Worm (Caenorhabditis elegans) whole organism, L4 larva: ENCODE measurements around the gene best-6.

Source experiments
- D1046.2 ChIP-seq: fragments of 200-800 bp; sonication (Bioruptor generic); IDR thresholded peaks from 2 replicates; pipeline ENCODE4 v1.3.6; 2022; ENCODE audit warnings: missing genetic modification characterization, missing compliant biosample characterization
- R02D3.7 ChIP-seq: fragments of 150-350 bp; sonication (generic microtip); optimal IDR thresholded peaks from 3 replicates; lab custom pipeline; 2014; ENCODE audit warnings: missing biosample characterization, missing genetic modification characterization
- ZK546.5 ChIP-seq, 2 experiments: sonication (generic microtip); optimal IDR thresholded peaks; 2 replicates each; lab custom pipeline; 2017; ENCODE audit warnings: missing biosample characterization in 2 of 2, missing genetic modification characterization in 2 of 2
- ceh-28 ChIP-seq: fragments of 150-350 bp; optimal IDR thresholded peaks from 2 replicates; lab custom pipeline; 2014; ENCODE audit warnings: missing biosample characterization, missing genetic modification reagents, missing genetic modification characterization
- fos-1 ChIP-seq: fragments of 150-350 bp; optimal IDR thresholded peaks from 2 replicates; lab custom pipeline; 2014; ENCODE audit warnings: missing biosample characterization, missing genetic modification characterization
- nhr-10 ChIP-seq: fragments of 150-350 bp; optimal IDR thresholded peaks from 2 replicates; lab custom pipeline; 2014; ENCODE audit warnings: missing biosample characterization, missing genetic modification characterization
- nhr-11 ChIP-seq: fragments of 150-350 bp; optimal IDR thresholded peaks from 2 replicates; lab custom pipeline; 2014; ENCODE audit warnings: missing biosample characterization, missing genetic modification characterization
- unc-62 ChIP-seq, 3 experiments: fragments of 150-350 bp in 1 of 3; sonication (generic microtip); optimal IDR thresholded peaks in 2 of 3; peaks in 1 of 3; 1 replicate in 1 of 3; 2 replicates in 2 of 3; lab custom pipeline; 2014 to 2017; ENCODE audit warnings: missing biosample characterization in 3 of 3, missing genetic modification characterization in 3 of 3, missing genetic modification reagents in 3 of 3, missing genotype in 1 of 3
- zag-1 ChIP-seq: fragments of 150-350 bp; optimal IDR thresholded peaks from 2 replicates; lab custom pipeline; 2014; ENCODE audit warnings: missing biosample characterization, missing genetic modification characterization
- zfp-3 ChIP-seq: fragments of 200-800 bp; sonication (Bioruptor generic); conservative IDR thresholded peaks from 2 replicates; pipeline ENCODE4 v1.3.6; 2022; ENCODE audit warnings: missing genetic modification reagents, missing genetic modification characterization, missing compliant biosample characterization

- TF ChIP-seq D1046.2 (GFP tag; lab: Robert Waterston, UW) (no peak), R02D3.7 (no peak), zag-1 (tag; lab: Kevin White, UChicago) (no peak), fos-1 (tag; lab: Kevin White, UChicago) (no peak), ceh-28 (tag; lab: Kevin White, UChicago) (no peak), ZK546.5 (tag; optimal IDR thresholded peaks at IDR 0.05; lab: Kevin White, UChicago) (no peak), nhr-11 (tag; lab: Kevin White, UChicago) (no peak), zfp-3 (GFP tag; lab: Robert Waterston, UW) (no peak), nhr-10 (tag; lab: Kevin White, UChicago) (no peak), unc-62 (GFP tag; optimal IDR thresholded peaks at IDR 0.05 in 1 of 2; lab: Kevin White, UChicago) (peak in 1 of 2 experiments; percentile 13), unc-62 (tag; optimal IDR thresholded peaks at IDR 0.05; lab: Kevin White, UChicago) (no peak)
Measured at ce11 chrIV:4992089-4992488, 36.8 kb downstream of the best-6 start, which contains the start of gene str-162.
